Worm (Caenorhabditis elegans) whole organism, L3 larva: ENCODE measurements around the gene sgn-1.

Experiments used
- R02D3.7 ChIP-seq: fragments of 150-350 bp; optimal IDR thresholded peaks from 2 replicates; lab custom pipeline; 2014; ENCODE audit warnings: missing biosample characterization, missing genetic modification characterization
- ZK546.5 ChIP-seq: sonication (generic microtip); optimal IDR thresholded peaks from 2 replicates; lab custom pipeline; 2017; ENCODE audit warnings: missing biosample characterization, missing genetic modification characterization
- ama-1 ChIP-seq: fragments of 150-350 bp; optimal IDR thresholded peaks from 2 replicates; lab custom pipeline; 2018
- ceh-16 ChIP-seq: sonication (generic microtip); optimal IDR thresholded peaks from 2 replicates; lab custom pipeline; 2017; ENCODE audit warnings: missing biosample characterization, missing genetic modification characterization
- ceh-28 ChIP-seq: fragments of 150-350 bp; optimal IDR thresholded peaks from 2 replicates; lab custom pipeline; 2014; ENCODE audit warnings: missing biosample characterization, missing genetic modification reagents, missing genetic modification characterization
- daf-12 ChIP-seq: fragments of 150-350 bp; optimal IDR thresholded peaks from 2 replicates; lab custom pipeline; 2014; ENCODE audit warnings: missing biosample characterization, missing genetic modification reagents, missing genetic modification characterization
- egl-27 ChIP-seq: sonication (generic microtip); optimal IDR thresholded peaks from 4 replicates; lab custom pipeline; 2017; ENCODE audit warnings: missing biosample characterization, missing genetic modification reagents, missing genetic modification characterization
- egl-5 ChIP-seq: fragments of 150-350 bp; optimal IDR thresholded peaks from 2 replicates; lab custom pipeline; 2017; ENCODE audit warnings: missing biosample characterization, missing genetic modification reagents, missing genetic modification characterization, inconsistent platforms
- elt-1 ChIP-seq: fragments of 150-350 bp; optimal IDR thresholded peaks from 2 replicates; lab custom pipeline; 2014; ENCODE audit warnings: missing biosample characterization, missing genetic modification characterization
- elt-2 ChIP-seq: sonication (generic microtip); optimal IDR thresholded peaks from 2 replicates; lab custom pipeline; 2016; ENCODE audit warnings: missing genetic modification reagents, mild to moderate bottlenecking, missing genetic modification characterization, missing compliant biosample characterization
- eor-1 ChIP-seq, 2 experiments: fragments of 150-350 bp; optimal IDR thresholded peaks; 2 replicates each; lab custom pipeline; 2014 to 2018; ENCODE audit warnings: missing biosample characterization in 2 of 2, missing genetic modification characterization in 2 of 2
- fkh-10 ChIP-seq: sonication (generic microtip); optimal IDR thresholded peaks from 2 replicates; lab custom pipeline; 2017; ENCODE audit warnings: missing biosample characterization, missing genetic modification reagents, missing genetic modification characterization
- fkh-2 ChIP-seq: fragments of 150-350 bp; optimal IDR thresholded peaks from 2 replicates; lab custom pipeline; 2014; ENCODE audit warnings: missing biosample characterization, missing genetic modification reagents, missing genetic modification characterization
- hmg-11 ChIP-seq: sonication (generic microtip); optimal IDR thresholded peaks from 2 replicates; lab custom pipeline; 2016; ENCODE audit warnings: missing genetic modification characterization, missing compliant biosample characterization
- jun-1 ChIP-seq: fragments of 150-350 bp; optimal IDR thresholded peaks from 2 replicates; lab custom pipeline; 2014; ENCODE audit warnings: missing biosample characterization, missing genetic modification reagents, missing genetic modification characterization
- lin-15B ChIP-seq: fragments of 150-350 bp; optimal IDR thresholded peaks from 2 replicates; lab custom pipeline; 2014; ENCODE audit warnings: missing biosample characterization, missing genetic modification characterization
- lin-39 ChIP-seq: fragments of 150-350 bp; optimal IDR thresholded peaks from 2 replicates; lab custom pipeline; 2018; ENCODE audit warnings: missing biosample characterization, missing genetic modification reagents, missing genetic modification characterization
- lsy-12 ChIP-seq: sonication (generic microtip); optimal IDR thresholded peaks from 2 replicates; lab custom pipeline; 2016; ENCODE audit warnings: mild to moderate bottlenecking, missing genetic modification characterization, missing compliant biosample characterization
- mml-1 ChIP-seq: fragments of 150-350 bp; sonication (generic microtip); optimal IDR thresholded peaks from 3 replicates; lab custom pipeline; 2014; ENCODE audit warnings: missing biosample characterization, missing genetic modification characterization
- nhr-11 ChIP-seq: fragments of 150-350 bp; optimal IDR thresholded peaks from 2 replicates; lab custom pipeline; 2014; ENCODE audit warnings: missing biosample characterization, missing genetic modification characterization
- nhr-12 ChIP-seq: fragments of 150-350 bp; optimal IDR thresholded peaks from 2 replicates; lab custom pipeline; 2014; ENCODE audit warnings: missing biosample characterization, missing genetic modification characterization
- nhr-23 ChIP-seq: fragments of 150-350 bp; optimal IDR thresholded peaks from 2 replicates; lab custom pipeline; 2014; ENCODE audit warnings: missing biosample characterization, missing genetic modification reagents, missing genetic modification characterization
- nhr-237 ChIP-seq: fragments of 150-350 bp; optimal IDR thresholded peaks from 2 replicates; lab custom pipeline; 2014; ENCODE audit warnings: missing biosample characterization, missing genetic modification characterization
- nhr-25 ChIP-seq: sonication (generic microtip); optimal IDR thresholded peaks from 2 replicates; lab custom pipeline; 2017; ENCODE audit warnings: missing biosample characterization, missing genetic modification characterization
- nhr-28 ChIP-seq: fragments of 150-350 bp; optimal IDR thresholded peaks from 2 replicates; lab custom pipeline; 2014; ENCODE audit warnings: missing biosample characterization, missing genetic modification characterization
- nhr-43 ChIP-seq: sonication (generic microtip); optimal IDR thresholded peaks from 2 replicates; lab custom pipeline; 2016; ENCODE audit warnings: mild to moderate bottlenecking, missing genetic modification characterization, missing compliant biosample characterization; ENCODE audit not compliant: poor library complexity, severe bottlenecking
- nhr-76 ChIP-seq: fragments of 150-350 bp; sonication (generic microtip); optimal IDR thresholded peaks from 5 replicates; lab custom pipeline; 2014; ENCODE audit warnings: missing biosample characterization, missing genetic modification characterization
- nhr-77 ChIP-seq: fragments of 150-350 bp; optimal IDR thresholded peaks from 2 replicates; lab custom pipeline; 2014; ENCODE audit warnings: missing biosample characterization, missing genetic modification characterization
- pha-4 ChIP-seq: fragments of 150-350 bp; optimal IDR thresholded peaks from 2 replicates; lab custom pipeline; 2014; ENCODE audit warnings: missing biosample characterization, missing genetic modification reagents, missing genetic modification characterization
- pqm-1 ChIP-seq: fragments of 150-350 bp; optimal IDR thresholded peaks from 2 replicates; lab custom pipeline; 2017; ENCODE audit warnings: missing biosample characterization, missing genetic modification characterization, inconsistent platforms
- skn-1 ChIP-seq: fragments of 150-350 bp; optimal IDR thresholded peaks from 2 replicates; lab custom pipeline; 2014; ENCODE audit warnings: missing biosample characterization, missing genetic modification characterization
- snpc-4 ChIP-seq: fragments of 150-350 bp; optimal IDR thresholded peaks from 2 replicates; lab custom pipeline; 2014; ENCODE audit warnings: missing biosample characterization, missing genetic modification characterization
- tbx-2 ChIP-seq: sonication (generic microtip); optimal IDR thresholded peaks from 2 replicates; lab custom pipeline; 2016; ENCODE audit warnings: mild to moderate bottlenecking, missing genetic modification characterization, missing compliant biosample characterization
- unc-39 ChIP-seq: sonication (generic microtip); optimal IDR thresholded peaks from 4 replicates; lab custom pipeline; 2017; ENCODE audit warnings: missing biosample characterization, missing genetic modification characterization
- unc-62 ChIP-seq: fragments of 150-350 bp; sonication (generic microtip); optimal IDR thresholded peaks from 4 replicates; lab custom pipeline; 2014; ENCODE audit warnings: missing biosample characterization, missing genetic modification reagents, missing genetic modification characterization
- zag-1 ChIP-seq: fragments of 150-350 bp; optimal IDR thresholded peaks from 2 replicates; lab custom pipeline; 2014; ENCODE audit warnings: missing biosample characterization, missing genetic modification characterization

The sgn-1 gene

DNA sequence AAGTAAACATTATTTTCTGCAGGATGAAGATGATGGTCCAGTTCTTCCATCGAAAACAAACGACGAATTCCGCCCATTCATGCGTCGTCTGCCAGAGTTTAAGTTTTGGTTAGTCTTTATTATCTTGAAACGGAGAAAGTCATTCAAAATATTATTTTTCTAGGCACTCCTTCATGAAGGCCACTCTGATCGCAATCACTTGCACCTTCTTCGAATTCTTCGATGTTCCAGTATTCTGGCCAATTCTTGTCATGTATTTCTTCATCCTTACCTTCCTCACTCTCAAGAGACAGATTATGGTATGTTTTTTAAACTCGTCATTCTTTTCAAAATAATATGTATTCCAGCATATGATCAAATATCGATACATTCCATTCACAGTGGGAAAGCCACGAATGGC, 28.4 kb upstream of the sgn-1 start:
- TF ChIP-seq lin-39 (tag; lab: Kevin White, UChicago) (peak; percentile 23), ama-1 (lab: Kevin White, UChicago) (peak; percentile 91), nhr-25 (tag; lab: Kevin White, UChicago) (peak; percentile 3), ceh-28 (no peak), nhr-43 (tag; lab: Kevin White, UChicago) (peak; percentile 9)

DNA sequence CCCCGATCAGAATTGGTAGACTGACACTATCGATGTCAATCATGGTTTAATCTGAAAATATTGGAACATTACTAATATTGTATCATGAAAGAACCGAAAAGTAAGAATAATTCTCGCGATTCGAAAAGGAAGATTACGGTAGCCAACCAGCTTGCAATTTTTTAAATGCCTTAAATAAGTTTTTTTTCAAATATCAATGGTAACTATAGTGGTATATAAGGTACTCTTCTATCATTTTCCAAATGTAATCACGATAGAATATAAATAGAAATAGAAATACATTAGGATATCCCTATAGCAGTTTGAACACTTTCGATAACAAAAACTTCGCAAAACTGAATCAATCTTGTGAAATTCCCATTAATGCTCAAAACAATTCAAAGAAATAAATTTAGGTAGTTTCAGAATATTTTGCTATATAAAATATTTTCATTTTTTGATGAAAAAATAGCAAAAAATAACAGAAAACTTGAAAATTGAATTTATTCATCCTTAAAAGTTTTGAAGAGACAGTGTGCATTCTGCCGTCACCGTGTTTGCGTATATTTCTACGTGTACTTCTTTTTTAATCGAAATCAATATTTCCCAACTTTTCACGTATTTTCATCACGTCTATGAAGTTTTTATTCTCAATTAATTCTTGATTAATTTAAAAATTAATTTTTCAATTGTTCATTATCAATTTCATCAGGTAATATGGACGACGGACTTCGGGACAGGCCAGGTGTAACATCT, 27.4 kb upstream of the sgn-1 start, which contains the start of the genes F46C5.9 and rer-1:
Gene F46C5.9 (minus strand): TSS at position 51 of the 735 bp plus-strand sequence.
Gene rer-1 (plus strand): TSS at position 692 of the 735 bp plus-strand sequence.
- TF ChIP-seq daf-12 (tag; lab: Kevin White, UChicago) (no peak), egl-27 (tag; lab: Kevin White, UChicago) (no peak), lsy-12 (tag; lab: Kevin White, UChicago) (no peak), egl-5 (no peak), pha-4 (tag; lab: Kevin White, UChicago) (peak; percentile 66), nhr-23 (tag; lab: Kevin White, UChicago) (peak; percentile 7), ZK546.5 (tag; lab: Kevin White, UChicago) (no peak)
- TF ChIP-seq, all 47 proteins: peak for 2

DNA sequence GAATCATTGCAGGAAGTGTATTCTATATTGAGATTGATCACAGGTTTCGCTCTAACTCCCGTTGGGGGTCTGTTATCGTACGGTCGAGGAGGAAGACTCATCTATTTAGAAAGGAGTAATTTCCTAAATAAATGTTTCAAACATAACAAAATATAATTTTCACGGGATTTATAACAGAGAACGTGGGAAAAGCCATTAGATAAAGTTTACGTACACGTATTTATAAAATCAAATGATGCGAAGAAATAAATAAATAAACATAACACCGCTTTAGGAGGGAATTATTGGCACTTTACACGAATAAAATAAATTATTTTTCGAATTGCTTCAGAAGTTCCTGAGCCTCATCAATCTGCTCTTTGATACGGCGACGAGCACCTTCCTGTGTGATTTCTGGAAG, 25.0 kb upstream of the sgn-1 start, which contains the start of gene F07H5.10:
Gene F07H5.10 (minus strand): TSS at position 101 of the 400 bp plus-strand sequence.
- TF ChIP-seq snpc-4 (no peak), egl-27 (tag; lab: Kevin White, UChicago) (no peak), fkh-2 (tag; lab: Kevin White, UChicago) (no peak), nhr-23 (tag; lab: Kevin White, UChicago) (no peak)
- TF ChIP-seq, all 47 proteins: peak for 0

DNA sequence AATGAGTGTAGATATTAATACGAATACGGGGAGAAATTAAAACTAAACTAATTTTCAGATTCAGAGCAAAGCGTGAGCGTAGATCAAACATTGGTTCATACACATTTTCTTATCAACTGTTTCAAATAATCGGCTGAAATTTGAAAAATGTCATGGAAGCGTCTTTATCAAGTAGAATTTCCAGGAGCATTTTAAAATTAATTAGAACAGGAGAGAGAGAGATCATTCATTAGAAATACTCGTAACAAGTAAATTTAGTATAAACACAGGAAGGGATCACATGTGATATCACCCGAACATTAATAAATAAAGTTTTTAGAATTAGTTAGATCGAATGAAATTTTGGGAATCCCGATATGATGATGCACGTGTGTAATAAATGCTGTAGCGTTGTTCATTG, 23.5 kb upstream of the sgn-1 start, which contains the start of gene pho-13:
Gene pho-13 (minus strand): TSS at position 101 of the 400 bp plus-strand sequence.
- TF ChIP-seq elt-2 (peak; percentile 6), nhr-25 (tag; lab: Kevin White, UChicago) (no peak)

DNA sequence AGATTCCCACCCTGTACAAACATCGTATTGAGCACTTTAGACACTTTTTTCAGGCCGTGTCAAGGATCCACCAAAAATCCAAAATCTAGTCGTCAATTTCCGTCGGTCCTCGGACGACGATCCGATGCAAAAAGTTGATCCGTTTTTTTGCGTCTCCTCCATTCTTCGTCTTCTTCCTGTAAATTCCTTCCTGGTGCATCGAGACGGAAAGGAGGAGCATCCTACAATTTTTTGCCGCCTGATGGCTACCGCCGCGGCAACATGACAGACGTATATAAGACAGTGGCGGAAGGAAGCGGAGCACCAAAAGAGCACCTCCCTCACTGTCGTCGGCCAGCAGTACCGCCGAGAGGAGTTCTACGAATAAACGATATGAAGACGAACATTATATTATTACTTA, 17.4 kb upstream of the sgn-1 start, which contains the start of gene appg-2:
Gene appg-2 (plus strand): TSS at position 301 of the 400 bp plus-strand sequence.
- TF ChIP-seq elt-1 (tag; lab: Kevin White, UChicago) = no peak
- no peak for TF ChIP-seq nhr-77 (tag; lab: Kevin White, UChicago)
- no peak for TF ChIP-seq nhr-43 (tag; lab: Kevin White, UChicago)
- TF ChIP-seq nhr-25 (tag; lab: Kevin White, UChicago) = no peak
- no peak for TF ChIP-seq elt-2
- no peak for TF ChIP-seq ceh-28
- TF ChIP-seq nhr-11 (tag; lab: Kevin White, UChicago) = no peak
- no peak for TF ChIP-seq R02D3.7
- TF ChIP-seq hmg-11 (tag; lab: Kevin White, UChicago) = no peak
- TF ChIP-seq ceh-16 (tag; lab: Kevin White, UChicago) = no peak

DNA sequence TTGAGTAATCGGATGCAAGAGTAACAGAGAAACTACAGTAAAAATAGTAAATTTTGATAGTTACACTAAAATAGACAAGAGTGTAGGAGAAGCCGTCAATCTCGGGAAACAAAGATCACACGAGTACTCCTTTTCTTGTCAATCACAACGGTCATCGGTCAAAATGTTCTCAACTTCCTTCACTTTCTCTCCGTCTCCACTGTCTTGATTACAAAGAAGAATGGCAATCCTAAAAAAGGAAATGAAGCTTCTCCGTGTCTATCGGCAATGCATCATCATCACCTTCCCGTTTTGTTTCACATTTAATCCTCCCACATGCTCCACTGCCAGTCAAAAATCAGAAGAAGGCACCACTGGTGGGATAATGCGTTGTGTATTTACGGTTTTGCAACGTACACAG, 16.3 kb upstream of the sgn-1 start:
- TF ChIP-seq nhr-12 (tag; lab: Kevin White, UChicago) (no peak), lin-39 (tag; lab: Kevin White, UChicago) (peak; percentile 47), unc-62 (GFP tag; lab: Kevin White, UChicago) (peak; percentile 86)
- TF ChIP-seq, all 47 proteins: peak for 2

DNA sequence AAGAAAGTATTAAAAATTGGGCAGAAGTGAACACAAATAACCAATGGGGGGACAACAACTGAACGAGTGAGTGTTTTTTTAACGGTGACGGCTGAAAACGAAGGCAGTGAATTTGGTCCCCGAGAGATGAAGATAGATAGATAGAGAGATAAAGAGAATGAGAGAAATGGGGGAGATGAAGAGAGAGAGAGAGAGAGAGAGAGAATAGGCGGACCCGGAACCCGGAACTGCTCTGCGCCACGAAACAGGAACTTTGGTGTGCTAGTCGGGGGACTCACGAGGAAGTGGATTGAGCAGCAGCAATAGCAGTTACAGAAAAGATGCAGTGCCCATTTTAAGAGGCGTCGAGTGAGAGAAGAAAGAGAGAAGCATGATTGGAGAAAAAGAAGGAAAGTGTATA, 12.9 kb upstream of the sgn-1 start:
- TF ChIP-seq zag-1 (tag; lab: Kevin White, UChicago) = no peak
- TF ChIP-seq nhr-12 (tag; lab: Kevin White, UChicago) = no peak
- peak; percentile 28 for TF ChIP-seq nhr-11 (tag; lab: Kevin White, UChicago)
- no peak for TF ChIP-seq daf-12 (tag; lab: Kevin White, UChicago)
- no peak for TF ChIP-seq pqm-1
- no peak for TF ChIP-seq elt-2
- TF ChIP-seq nhr-76 (tag; lab: Kevin White, UChicago) = no peak
- peak; percentile 91 for TF ChIP-seq tbx-2
- no peak for TF ChIP-seq nhr-28
- TF ChIP-seq nhr-23 (tag; lab: Kevin White, UChicago) = no peak
- no peak for TF ChIP-seq nhr-25 (tag; lab: Kevin White, UChicago)
- TF ChIP-seq jun-1 (tag; lab: Kevin White, UChicago) = no peak
- TF ChIP-seq lin-15B (tag; lab: Kevin White, UChicago) = peak; percentile 12
- no peak for TF ChIP-seq eor-1 (tag; optimal IDR thresholded peaks at IDR 0.05; lab: Kevin White, UChicago)
- no peak for TF ChIP-seq pha-4 (tag; lab: Kevin White, UChicago)
- TF ChIP-seq elt-1 (tag; lab: Kevin White, UChicago) = no peak
- no peak for TF ChIP-seq ceh-28
- TF ChIP-seq skn-1 (tag; lab: Kevin White, UChicago) = no peak
- TF ChIP-seq nhr-77 (tag; lab: Kevin White, UChicago) = no peak
- no peak for TF ChIP-seq ceh-16 (tag; lab: Kevin White, UChicago)
- TF ChIP-seq fkh-10 (GFP tag; lab: Kevin White, UChicago) = peak; percentile 89
- TF ChIP-seq unc-39 (tag; lab: Kevin White, UChicago) = no peak
- no peak for TF ChIP-seq mml-1 (tag; lab: Kevin White, UChicago)
- peak; percentile 35 for TF ChIP-seq R02D3.7
- TF ChIP-seq nhr-237 (tag; lab: Kevin White, UChicago) = no peak
- no peak for TF ChIP-seq egl-27 (tag; lab: Kevin White, UChicago)
- TF ChIP-seq lin-39 (tag; lab: Kevin White, UChicago) = peak; percentile 84
